Worm (Caenorhabditis elegans) whole organism, late embryonic: ENCODE data around the gene smg-3.
A peak's percentile ranks its signal among the peaks of the same experiment; 100 is the strongest.
"Not testable (repeated sequence)": the region's sequence is repeated elsewhere in the genome, so short reads cannot be mapped to it uniquely, and the experiment has no call there.

ENCODE experiments used
- F13H6.1 ChIP-seq: sonication (generic microtip); optimal IDR thresholded peaks from 2 replicates; lab custom pipeline; 2016; ENCODE audit warnings: missing genetic modification characterization, missing compliant biosample characterization
- K09A11.1 ChIP-seq: sonication (generic microtip); optimal IDR thresholded peaks from 2 replicates; lab custom pipeline; 2017; ENCODE audit warnings: antibody characterized with exemption, mild to moderate bottlenecking, missing genetic modification characterization, missing compliant biosample characterization; ENCODE audit not compliant: insufficient read depth
- T23F11.4 ChIP-seq: fragments of 200-800 bp; sonication (Bioruptor generic); optimal IDR thresholded peaks from 2 replicates; lab custom pipeline; 2018; ENCODE audit warnings: mild to moderate bottlenecking, missing genetic modification characterization, missing compliant biosample characterization
- ceh-18 ChIP-seq: sonication (generic microtip); optimal IDR thresholded peaks from 2 replicates; lab custom pipeline; 2016; ENCODE audit warnings: missing genetic modification characterization, missing compliant biosample characterization
- ceh-19 ChIP-seq: fragments of 200-800 bp; sonication (Bioruptor generic); optimal IDR thresholded peaks from 2 replicates; lab custom pipeline; 2018; ENCODE audit warnings: mild to moderate bottlenecking, missing genetic modification characterization, missing compliant biosample characterization
- ceh-30 ChIP-seq: fragments of 150-350 bp; optimal IDR thresholded peaks from 2 replicates; lab custom pipeline; 2014; ENCODE audit warnings: missing biosample characterization, missing genetic modification characterization
- ceh-31 ChIP-seq: sonication (generic microtip); optimal IDR thresholded peaks from 2 replicates; lab custom pipeline; 2016; ENCODE audit warnings: missing genetic modification characterization, missing compliant biosample characterization
- ceh-34 ChIP-seq: sonication (generic microtip); optimal IDR thresholded peaks from 2 replicates; lab custom pipeline; 2016; ENCODE audit warnings: mild to moderate bottlenecking, missing genetic modification characterization, missing compliant biosample characterization
- ceh-9 ChIP-seq: sonication (generic microtip); optimal IDR thresholded peaks from 2 replicates; lab custom pipeline; 2016; ENCODE audit warnings: mild to moderate bottlenecking, missing genetic modification characterization, inconsistent platforms, missing compliant biosample characterization
- che-1 ChIP-seq: sonication (generic microtip); optimal IDR thresholded peaks from 2 replicates; lab custom pipeline; 2016; ENCODE audit warnings: mild to moderate bottlenecking, missing genetic modification characterization, missing compliant biosample characterization
- dmd-4 ChIP-seq: sonication (generic microtip); optimal IDR thresholded peaks from 2 replicates; lab custom pipeline; 2016; ENCODE audit warnings: borderline replicate concordance, missing genetic modification characterization, missing compliant biosample characterization
- dve-1 ChIP-seq: sonication (generic microtip); optimal IDR thresholded peaks from 2 replicates; lab custom pipeline; 2017; ENCODE audit warnings: antibody characterized with exemption, mild to moderate bottlenecking, missing genetic modification characterization, missing compliant biosample characterization
- ets-4 ChIP-seq: sonication (generic microtip); optimal IDR thresholded peaks from 2 replicates; lab custom pipeline; 2016; ENCODE audit warnings: missing genetic modification characterization, missing compliant biosample characterization
- fax-1 ChIP-seq: sonication (generic microtip); optimal IDR thresholded peaks from 2 replicates; lab custom pipeline; 2016; ENCODE audit warnings: missing genotype, missing genetic modification characterization, missing compliant biosample characterization
- fkh-10 ChIP-seq: fragments of 150-350 bp; optimal IDR thresholded peaks from 2 replicates; lab custom pipeline; 2014; ENCODE audit warnings: missing biosample characterization, missing genetic modification reagents, missing genetic modification characterization
- fkh-6 ChIP-seq: sonication (generic microtip); optimal IDR thresholded peaks from 2 replicates; lab custom pipeline; 2016; ENCODE audit warnings: missing genetic modification characterization, missing compliant biosample characterization
- hlh-13 ChIP-seq: fragments of 200-800 bp; sonication (Bioruptor generic); optimal IDR thresholded peaks from 2 replicates; lab custom pipeline; 2018; ENCODE audit warnings: mild to moderate bottlenecking, missing genetic modification characterization, missing compliant biosample characterization
- hlh-15 ChIP-seq: sonication (generic microtip); optimal IDR thresholded peaks from 2 replicates; lab custom pipeline; 2016; ENCODE audit warnings: missing genetic modification characterization, missing compliant biosample characterization
- hlh-30 ChIP-seq: sonication (generic microtip); optimal IDR thresholded peaks from 2 replicates; lab custom pipeline; 2017; ENCODE audit warnings: antibody characterized with exemption, missing genetic modification characterization, missing compliant biosample characterization; ENCODE audit not compliant: insufficient read depth
- hlh-6 ChIP-seq: sonication (generic microtip); optimal IDR thresholded peaks from 2 replicates; lab custom pipeline; 2016; ENCODE audit warnings: missing genotype, missing genetic modification characterization, missing compliant biosample characterization
- hlh-8 ChIP-seq: sonication (generic microtip); optimal IDR thresholded peaks from 2 replicates; lab custom pipeline; 2016; ENCODE audit warnings: missing genotype, missing genetic modification characterization, missing compliant biosample characterization
- lim-6 ChIP-seq: sonication (generic microtip); optimal IDR thresholded peaks from 2 replicates; lab custom pipeline; 2016; ENCODE audit warnings: missing genetic modification characterization, missing compliant biosample characterization
- lin-11 ChIP-seq: fragments of 200-800 bp; sonication (Bioruptor generic); optimal IDR thresholded peaks from 2 replicates; lab custom pipeline; 2018; ENCODE audit warnings: mild to moderate bottlenecking, missing genetic modification characterization, missing compliant biosample characterization
- nfya-1 ChIP-seq: sonication (generic microtip); optimal IDR thresholded peaks from 2 replicates; lab custom pipeline; 2017; ENCODE audit warnings: missing genetic modification characterization, mild to moderate bottlenecking, missing compliant biosample characterization, antibody characterized with exemption, moderate library complexity
- nhr-232 ChIP-seq: sonication (generic microtip); optimal IDR thresholded peaks from 2 replicates; lab custom pipeline; 2016; ENCODE audit warnings: missing genetic modification characterization, missing compliant biosample characterization
- pag-3 ChIP-seq: sonication (generic microtip); optimal IDR thresholded peaks from 2 replicates; lab custom pipeline; 2016; ENCODE audit warnings: missing compliant biosample characterization, missing genetic modification characterization, borderline replicate concordance
- pha-4 ChIP-seq: fragments of 150-350 bp; optimal IDR thresholded peaks from 2 replicates; lab custom pipeline; 2018; ENCODE audit warnings: missing biosample characterization, missing genetic modification reagents, missing genetic modification characterization
- pros-1 ChIP-seq: fragments of 150-350 bp; optimal IDR thresholded peaks from 2 replicates; lab custom pipeline; 2014; ENCODE audit warnings: missing biosample characterization, missing genetic modification reagents, missing genetic modification characterization
- ref-2 ChIP-seq: sonication (generic microtip); optimal IDR thresholded peaks from 2 replicates; lab custom pipeline; 2016; ENCODE audit warnings: missing genetic modification characterization, missing compliant biosample characterization
- rnt-1 ChIP-seq: sonication (generic microtip); optimal IDR thresholded peaks from 2 replicates; lab custom pipeline; 2016; ENCODE audit warnings: missing genetic modification characterization, missing compliant biosample characterization
- sdc-2 ChIP-seq: sonication (generic microtip); optimal IDR thresholded peaks from 2 replicates; lab custom pipeline; 2016; ENCODE audit warnings: missing genotype, missing genetic modification characterization, missing compliant biosample characterization
- tbx-2 ChIP-seq: sonication (generic microtip); optimal IDR thresholded peaks from 2 replicates; lab custom pipeline; 2016; ENCODE audit warnings: missing genetic modification characterization, missing compliant biosample characterization
- ttx-3 ChIP-seq: sonication (generic microtip); optimal IDR thresholded peaks from 2 replicates; lab custom pipeline; 2016; ENCODE audit warnings: missing genetic modification reagents, missing genetic modification characterization, missing compliant biosample characterization
- unc-3 ChIP-seq, 2 experiments: fragments of 200-800 bp in 1 of 2; sonication (Bioruptor generic) in 1 of 2; sonication (generic microtip) in 1 of 2; conservative IDR thresholded peaks in 1 of 2; optimal IDR thresholded peaks in 1 of 2; 2 replicates each; pipeline versions ENCODE4 v1.3.6 to Lab custom; 2016 to 2022; ENCODE audit warnings: missing compliant biosample characterization in 2 of 2, missing genetic modification characterization in 2 of 2, missing genetic modification reagents in 1 of 2
- unc-42 ChIP-seq: sonication (generic microtip); optimal IDR thresholded peaks from 2 replicates; lab custom pipeline; 2016; ENCODE audit warnings: missing genotype, missing genetic modification characterization, missing compliant biosample characterization
- unc-55 ChIP-seq: sonication (generic microtip); optimal IDR thresholded peaks from 2 replicates; lab custom pipeline; 2017; ENCODE audit warnings: missing biosample characterization, missing genetic modification reagents, missing genetic modification characterization
- unc-86 ChIP-seq: sonication (generic microtip); optimal IDR thresholded peaks from 2 replicates; lab custom pipeline; 2016; ENCODE audit warnings: missing genetic modification characterization, missing compliant biosample characterization
- zip-5 ChIP-seq: sonication (generic microtip); optimal IDR thresholded peaks from 2 replicates; lab custom pipeline; 2016; ENCODE audit warnings: missing genetic modification characterization, missing compliant biosample characterization

Gene smg-3

ce11 chrIV:6363604-6364003 is 9.3 kb downstream of the smg-3 start:
- peak; percentile 90 for TF ChIP-seq unc-42
- no peak for TF ChIP-seq fkh-10

ce11 chrIV:6361668-6362067 is 11.2 kb downstream of the smg-3 start, which contains the start of gene Y73B6BL.47:
Gene Y73B6BL.47 (plus strand): TSS chrIV:6361968.
- no peak for TF ChIP-seq pha-4 (tag; lab: Kevin White, UChicago)
- peak; percentile 13 for TF ChIP-seq unc-42

DNA sequence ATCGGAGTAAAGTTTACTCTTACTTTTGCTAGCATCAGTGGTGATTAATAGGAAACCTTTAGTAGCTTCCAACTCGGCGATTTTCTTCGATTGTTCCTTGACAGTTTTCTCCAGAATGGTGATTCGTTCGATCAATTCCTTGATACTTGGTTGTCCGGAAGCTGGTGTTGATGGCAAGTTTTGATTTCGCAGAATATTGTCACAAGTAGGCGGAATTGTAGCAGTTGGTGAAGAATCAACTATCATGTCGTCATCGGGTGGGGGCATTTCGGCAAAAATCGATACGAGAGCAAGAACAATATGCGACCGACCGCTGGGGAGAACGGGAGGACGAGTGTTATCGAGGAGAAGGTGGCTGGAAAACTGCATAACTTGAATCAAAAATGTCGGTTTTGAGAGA is 25.7 kb downstream of the smg-3 start, which contains the start of gene Y73B6BL.289:
Y73B6BL.289 (plus strand) TSS at position 301 of the 400 bp plus-strand sequence.
- TF ChIP-seq fax-1; unc-86 (tag; lab: Kevin White, UChicago); hlh-13 (GFP tag; lab: Kevin White, UChicago): not testable (repeated sequence)
- TF ChIP-seq, all 69 proteins: peak for 0; not testable (repeated sequence) for 69

ce11 chrIV:6342876-6343275 is 30.0 kb downstream of the smg-3 start, which contains the start of gene Y73B6BL.14:
Gene Y73B6BL.14 (minus strand): TSS chrIV:6342976.
- TF ChIP-seq hlh-15 (tag; lab: Kevin White, UChicago) (no peak), ceh-9 (no peak), ttx-3 (tag; lab: Kevin White, UChicago) (no peak), unc-86 (tag; lab: Kevin White, UChicago) (no peak), zip-5 (tag; lab: Kevin White, UChicago) (no peak), K09A11.1 (tag; lab: Kevin White, UChicago) (no peak), lim-6 (tag; lab: Kevin White, UChicago) (no peak)

- no peak for TF ChIP-seq dve-1 (tag; lab: Kevin White, UChicago)
- TF ChIP-seq unc-86 (tag; lab: Kevin White, UChicago): no peak
- TF ChIP-seq dmd-4: no peak
- TF ChIP-seq hlh-8 (tag; lab: Kevin White, UChicago): no peak
- no peak for TF ChIP-seq sdc-2 (tag; lab: Kevin White, UChicago)
- TF ChIP-seq ceh-30 (tag; lab: Kevin White, UChicago): no peak
- TF ChIP-seq T23F11.4 (GFP tag; lab: Kevin White, UChicago): no peak
These were observed 30.5 kb downstream of the smg-3 start, which contains the start of gene Y73B6BL.288 for ce11 chrIV:6342431-6342830. Gene Y73B6BL.288 (minus strand): TSS chrIV:6342531.

- no peak for TF ChIP-seq F13H6.1
- TF ChIP-seq, all 69 proteins: peak for 0
These were observed 35.5 kb downstream of the smg-3 start, which contains the start of gene ipla-6 for ce11 chrIV:6337353-6337752. Gene ipla-6 (plus strand): TSS chrIV:6337653.

- TF ChIP-seq che-1 (tag; lab: Kevin White, UChicago): no peak
- peak; percentile 68 for TF ChIP-seq ref-2 (tag; lab: Kevin White, UChicago)
- TF ChIP-seq ceh-18 (tag; lab: Kevin White, UChicago): peak; percentile 89
- TF ChIP-seq ceh-19 (GFP tag; lab: Kevin White, UChicago): no peak
- peak; percentile 47 for TF ChIP-seq ceh-30 (tag; lab: Kevin White, UChicago)
- TF ChIP-seq ets-4 (tag; lab: Kevin White, UChicago): no peak
- peak; percentile 38 for TF ChIP-seq pros-1 (tag; lab: Kevin White, UChicago)
- TF ChIP-seq nfya-1 (tag; lab: Kevin White, UChicago): peak; percentile 82
- TF ChIP-seq hlh-15 (tag; lab: Kevin White, UChicago): no peak
- no peak for TF ChIP-seq unc-3 (GFP tag; conservative IDR thresholded peaks at IDR 0.05; lab: Robert Waterston, UW)
- TF ChIP-seq unc-3 (tag; optimal IDR thresholded peaks at IDR 0.05; lab: Kevin White, UChicago): no peak
- no peak for TF ChIP-seq zip-5 (tag; lab: Kevin White, UChicago)
- no peak for TF ChIP-seq ceh-34 (tag; lab: Kevin White, UChicago)
- TF ChIP-seq unc-42: peak; percentile 18
- TF ChIP-seq lim-6 (tag; lab: Kevin White, UChicago): no peak
- peak; percentile 25 for TF ChIP-seq dve-1 (tag; lab: Kevin White, UChicago)
- no peak for TF ChIP-seq nhr-232
- TF ChIP-seq unc-55: peak; percentile 91
- TF ChIP-seq pag-3 (tag; lab: Kevin White, UChicago): no peak
- TF ChIP-seq hlh-30 (tag; lab: Kevin White, UChicago): peak; percentile 96
- peak; percentile 7 for TF ChIP-seq hlh-8 (tag; lab: Kevin White, UChicago)
- TF ChIP-seq fkh-6 (tag; lab: Kevin White, UChicago): no peak
- no peak for TF ChIP-seq hlh-6 (tag; lab: Kevin White, UChicago)
- TF ChIP-seq tbx-2: peak; percentile 51
- peak; percentile 66 for TF ChIP-seq rnt-1 (tag; lab: Kevin White, UChicago)
- no peak for TF ChIP-seq sdc-2 (tag; lab: Kevin White, UChicago)
- no peak for TF ChIP-seq unc-86 (tag; lab: Kevin White, UChicago)
- no peak for TF ChIP-seq lin-11 (tag; lab: Kevin White, UChicago)
- TF ChIP-seq ceh-31 (tag; lab: Kevin White, UChicago): peak; percentile 56
These were observed 36.1 kb downstream of the smg-3 start for ce11 chrIV:6336748-6337147.
